Worm (Caenorhabditis elegans): ENCODE data around the gene Y46H3D.8.

The Y46H3D.8 gene

ce11 chrV:1610097-1610496, 21.0 kb downstream of the Y46H3D.8 start, which contains the start of gene nhr-177:
TSS of gene nhr-177 (plus strand) at chrV:1610263.
- TF ChIP-seq blmp-1 (tag; optimal IDR thresholded peaks at IDR 0.05; ENCODE audit: insufficient read depth) (no peak), C34F6.9 (tag; optimal IDR thresholded peaks at IDR 0.05) (no peak), lin-13 (GFP tag; optimal IDR thresholded peaks at IDR 0.05) (no peak), R02D3.7 (tag; optimal IDR thresholded peaks at IDR 0.05) (no peak), elt-3 (tag; optimal IDR thresholded peaks at IDR 0.05) (no peak), ztf-4 (tag; optimal IDR thresholded peaks at IDR 0.05) (no peak), lin-11 (tag; optimal IDR thresholded peaks at IDR 0.05) (no peak), ceh-16 (tag; optimal IDR thresholded peaks at IDR 0.05) (peak; percentile 37), fos-1 (tag; optimal IDR thresholded peaks at IDR 0.05) (peak; percentile 85), crh-2 (tag; optimal IDR thresholded peaks at IDR 0.05) (peak; percentile 46), sma-9 (GFP tag; optimal IDR thresholded peaks at IDR 0.05) (peak; percentile 10), sma-9 (tag; optimal IDR thresholded peaks at IDR 0.05) (no peak), skn-1 (tag; optimal IDR thresholded peaks at IDR 0.05) (peak; percentile 32)

ce11 chrV:1607790-1608189, 23.3 kb downstream of the Y46H3D.8 start, which contains the start of gene nhr-178:
TSS of gene nhr-178 (minus strand) at chrV:1607953.
- TF ChIP-seq blmp-1 (tag; optimal IDR thresholded peaks at IDR 0.05; ENCODE audit: insufficient read depth) (peak; percentile 18), ZK546.5 (tag; optimal IDR thresholded peaks at IDR 0.05) (no peak), nhr-129 (tag; optimal IDR thresholded peaks at IDR 0.05) (peak; percentile 12), sma-3 (GFP tag; optimal IDR thresholded peaks at IDR 0.05) (peak; percentile 77), dmd-4 (tag; optimal IDR thresholded peaks at IDR 0.05) (no peak), F13H6.1 (tag; optimal IDR thresholded peaks at IDR 0.05) (peak; percentile 85), nhr-237 (tag; optimal IDR thresholded peaks at IDR 0.05) (no peak), sma-9 (GFP tag; optimal IDR thresholded peaks at IDR 0.05) (peak; percentile 76), sma-9 (tag; optimal IDR thresholded peaks at IDR 0.05) (no peak), unc-39 (tag; optimal IDR thresholded peaks at IDR 0.05) (no peak), fos-1 (tag; optimal IDR thresholded peaks at IDR 0.05) (peak; percentile 92), crh-2 (tag; optimal IDR thresholded peaks at IDR 0.05) (peak; percentile 25), nhr-25 (tag; optimal IDR thresholded peaks at IDR 0.05) (peak; percentile 64), Y55F3AM.14 (GFP tag; optimal IDR thresholded peaks at IDR 0.05) (peak; percentile 48)

- TF ChIP-seq gmeb-1 (tag; optimal IDR thresholded peaks at IDR 0.05) = no peak
- TF ChIP-seq nhr-11 (tag; optimal IDR thresholded peaks at IDR 0.05) = no peak
- TF ChIP-seq sma-9 (GFP tag; optimal IDR thresholded peaks at IDR 0.05) = no peak
- no peak for TF ChIP-seq sma-9 (tag; optimal IDR thresholded peaks at IDR 0.05)
- TF ChIP-seq nhr-237 (tag; optimal IDR thresholded peaks at IDR 0.05) = no peak
- no peak for TF ChIP-seq fos-1 (tag; optimal IDR thresholded peaks at IDR 0.05)
- TF ChIP-seq mbf-1 (tag; optimal IDR thresholded peaks at IDR 0.05) = no peak
- no peak for TF ChIP-seq aly-2 (tag; optimal IDR thresholded peaks at IDR 0.05)
- no peak for TF ChIP-seq unc-39 (tag; optimal IDR thresholded peaks at IDR 0.05)
- no peak for TF ChIP-seq mab-5 (tag; optimal IDR thresholded peaks at IDR 0.05)
- no peak for TF ChIP-seq lsy-2 (tag; optimal IDR thresholded peaks at IDR 0.05)
- TF ChIP-seq crh-2 (tag; optimal IDR thresholded peaks at IDR 0.05) = no peak
Observed at ce11 chrV:1600561-1601088, 30.4 kb downstream of the Y46H3D.8 start, which contains the start of gene F16B4.2. TSS of gene F16B4.2 (plus strand) at chrV:1601038.

DNA sequence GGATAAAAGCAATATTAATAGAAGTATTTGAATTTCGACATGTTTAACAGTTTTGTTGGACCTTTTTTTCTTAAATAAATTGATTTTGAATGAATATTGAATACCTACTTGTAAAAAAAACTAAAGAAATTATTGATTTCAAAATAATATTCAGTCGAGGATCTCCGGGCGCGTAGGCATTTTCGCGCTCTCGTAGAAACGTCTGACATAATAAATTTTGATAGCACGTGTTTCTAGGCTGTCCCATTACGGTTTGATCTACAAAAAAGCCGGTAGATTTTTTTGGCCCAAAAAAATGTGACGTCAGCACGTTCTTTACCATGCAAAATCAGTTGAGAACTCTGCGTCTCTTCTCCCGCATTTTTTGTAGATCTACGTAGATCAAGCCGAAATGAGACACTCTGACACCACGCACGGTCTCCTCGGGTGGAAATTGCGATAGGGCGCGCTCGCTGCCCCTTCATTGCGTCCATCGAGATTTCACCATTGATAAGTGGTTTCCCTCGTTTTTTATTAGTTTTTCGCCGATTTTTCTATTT, 36.4 kb downstream of the Y46H3D.8 start:
- TF ChIP-seq sma-3 (GFP tag; optimal IDR thresholded peaks at IDR 0.05) (peak; percentile 48), ceh-82 (tag; optimal IDR thresholded peaks at IDR 0.05) (no peak)

DNA sequence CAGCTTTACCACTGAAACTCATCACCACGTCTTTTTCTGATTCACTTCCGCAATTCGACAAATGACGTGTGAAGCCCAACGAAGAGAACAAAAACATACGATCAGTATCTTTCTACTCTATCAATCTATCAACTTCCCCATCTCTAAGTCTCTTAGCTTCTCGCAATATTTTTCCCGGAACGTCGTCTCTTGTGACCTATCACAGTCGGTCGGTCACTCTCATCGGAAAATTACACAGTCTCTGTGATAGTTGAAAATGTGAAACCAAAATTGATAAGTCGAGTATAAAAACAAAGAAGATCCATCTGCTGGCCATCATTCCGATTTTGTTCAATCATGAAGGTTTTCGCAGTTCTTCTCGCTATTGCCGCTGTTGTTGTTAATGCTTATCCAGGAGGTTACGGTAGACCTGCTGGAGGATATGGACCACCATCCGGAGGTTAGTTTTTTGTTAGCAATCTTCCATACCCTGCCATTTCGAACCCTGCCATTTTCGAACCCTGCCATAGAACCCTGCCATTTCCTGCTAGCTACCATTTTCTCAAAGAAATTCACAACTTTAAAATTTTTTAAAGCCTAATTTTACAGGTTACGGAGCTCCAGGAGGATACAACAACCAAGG, 37.1 kb downstream of the Y46H3D.8 start, which contains the start of gene F16B4.4:
Gene F16B4.4 (plus strand): TSS at position 221 of the 622 bp plus-strand sequence.
- TF ChIP-seq ceh-82 (tag; optimal IDR thresholded peaks at IDR 0.05) (no peak), snpc-4 (tag; optimal IDR thresholded peaks at IDR 0.05) (no peak), egl-27 (tag; optimal IDR thresholded peaks at IDR 0.05) (no peak), nhr-11 (tag; optimal IDR thresholded peaks at IDR 0.05) (no peak), fos-1 (tag; optimal IDR thresholded peaks at IDR 0.05) (peak; percentile 24), nhr-23 (tag; optimal IDR thresholded peaks at IDR 0.05) (no peak), ztf-11 (tag; optimal IDR thresholded peaks at IDR 0.05) (no peak), zag-1 (tag; optimal IDR thresholded peaks at IDR 0.05) (no peak), ceh-16 (tag; optimal IDR thresholded peaks at IDR 0.05) (no peak), skn-1 (tag; optimal IDR thresholded peaks at IDR 0.05) (no peak), nhr-21 (tag; optimal IDR thresholded peaks at IDR 0.05) (peak; percentile 41), ama-1 (optimal IDR thresholded peaks at IDR 0.05) (no peak), F13H6.1 (tag; optimal IDR thresholded peaks at IDR 0.05) (no peak), blmp-1 (tag; optimal IDR thresholded peaks at IDR 0.05; ENCODE audit: insufficient read depth) (no peak), sma-3 (GFP tag; optimal IDR thresholded peaks at IDR 0.05) (peak; percentile 67), lin-13 (GFP tag; optimal IDR thresholded peaks at IDR 0.05) (no peak), ztf-4 (tag; optimal IDR thresholded peaks at IDR 0.05) (no peak), nhr-129 (tag; optimal IDR thresholded peaks at IDR 0.05) (no peak), elt-1 (tag; optimal IDR thresholded peaks at IDR 0.05) (no peak), alr-1 (tag; optimal IDR thresholded peaks at IDR 0.05) (no peak), C34F6.9 (tag; optimal IDR thresholded peaks at IDR 0.05) (no peak), sma-9 (GFP tag; optimal IDR thresholded peaks at IDR 0.05) (peak; percentile 3), sma-9 (tag; optimal IDR thresholded peaks at IDR 0.05) (no peak), lsy-2 (tag; optimal IDR thresholded peaks at IDR 0.05) (no peak), dmd-4 (tag; optimal IDR thresholded peaks at IDR 0.05) (no peak), lin-11 (tag; optimal IDR thresholded peaks at IDR 0.05) (no peak), nhr-6 (tag; optimal IDR thresholded peaks at IDR 0.05) (no peak), nhr-10 (tag; optimal IDR thresholded peaks at IDR 0.05) (no peak), Y55F3AM.14 (GFP tag; optimal IDR thresholded peaks at IDR 0.05) (no peak), aly-2 (tag; optimal IDR thresholded peaks at IDR 0.05) (no peak)

Measured in whole organism, L2 larva.